Worm (Caenorhabditis elegans) whole organism, late embryonic: ENCODE results near the gene snrp-200.

Experiments used
- C08G9.2 ChIP-seq: sonication (generic microtip); optimal IDR thresholded peaks from 2 replicates; lab custom pipeline; 2016; ENCODE audit warnings: mild to moderate bottlenecking, missing genetic modification characterization, moderate library complexity, missing compliant biosample characterization
- C38D4.7 ChIP-seq: fragments of 200-800 bp; sonication (Bioruptor generic); optimal IDR thresholded peaks from 2 replicates; lab custom pipeline; 2018; ENCODE audit warnings: mild to moderate bottlenecking, missing genetic modification characterization, moderate library complexity, missing compliant biosample characterization
- K09A11.1 ChIP-seq: sonication (generic microtip); optimal IDR thresholded peaks from 2 replicates; lab custom pipeline; 2017; ENCODE audit warnings: antibody characterized with exemption, mild to moderate bottlenecking, missing genetic modification characterization, missing compliant biosample characterization; ENCODE audit not compliant: insufficient read depth
- T23F11.4 ChIP-seq: fragments of 200-800 bp; sonication (Bioruptor generic); optimal IDR thresholded peaks from 2 replicates; lab custom pipeline; 2018; ENCODE audit warnings: mild to moderate bottlenecking, missing genetic modification characterization, missing compliant biosample characterization
- ama-1 ChIP-seq: fragments of 150-350 bp; optimal IDR thresholded peaks from 2 replicates; lab custom pipeline; 2014
- ceh-14 ChIP-seq: sonication (generic microtip); optimal IDR thresholded peaks from 2 replicates; lab custom pipeline; 2016; ENCODE audit warnings: missing genotype, missing genetic modification characterization, missing compliant biosample characterization
- ceh-18 ChIP-seq: sonication (generic microtip); optimal IDR thresholded peaks from 2 replicates; lab custom pipeline; 2016; ENCODE audit warnings: missing genetic modification characterization, missing compliant biosample characterization
- ceh-19 ChIP-seq: fragments of 200-800 bp; sonication (Bioruptor generic); optimal IDR thresholded peaks from 2 replicates; lab custom pipeline; 2018; ENCODE audit warnings: mild to moderate bottlenecking, missing genetic modification characterization, missing compliant biosample characterization
- ceh-2 ChIP-seq: sonication (generic microtip); optimal IDR thresholded peaks from 2 replicates; lab custom pipeline; 2016; ENCODE audit warnings: missing genotype, missing genetic modification characterization, missing compliant biosample characterization
- ceh-22 ChIP-seq: sonication (generic microtip); optimal IDR thresholded peaks from 2 replicates; lab custom pipeline; 2017; ENCODE audit warnings: missing biosample characterization, missing genetic modification characterization
- ceh-30 ChIP-seq: fragments of 150-350 bp; optimal IDR thresholded peaks from 2 replicates; lab custom pipeline; 2014; ENCODE audit warnings: missing biosample characterization, missing genetic modification characterization
- ceh-31 ChIP-seq: sonication (generic microtip); optimal IDR thresholded peaks from 2 replicates; lab custom pipeline; 2016; ENCODE audit warnings: missing genetic modification characterization, missing compliant biosample characterization
- ceh-34 ChIP-seq: sonication (generic microtip); optimal IDR thresholded peaks from 2 replicates; lab custom pipeline; 2016; ENCODE audit warnings: mild to moderate bottlenecking, missing genetic modification characterization, missing compliant biosample characterization
- ceh-48 ChIP-seq: sonication (generic microtip); optimal IDR thresholded peaks from 2 replicates; lab custom pipeline; 2016; ENCODE audit warnings: missing genetic modification characterization, inconsistent platforms, missing compliant biosample characterization
- ceh-6 ChIP-seq: fragments of 200-800 bp; sonication (Bioruptor generic); optimal IDR thresholded peaks from 2 replicates; lab custom pipeline; 2018; ENCODE audit warnings: mild to moderate bottlenecking, missing genetic modification characterization, missing compliant biosample characterization
- ceh-9 ChIP-seq: sonication (generic microtip); optimal IDR thresholded peaks from 2 replicates; lab custom pipeline; 2016; ENCODE audit warnings: mild to moderate bottlenecking, missing genetic modification characterization, inconsistent platforms, missing compliant biosample characterization
- che-1 ChIP-seq: sonication (generic microtip); optimal IDR thresholded peaks from 2 replicates; lab custom pipeline; 2016; ENCODE audit warnings: mild to moderate bottlenecking, missing genetic modification characterization, missing compliant biosample characterization
- dmd-4 ChIP-seq: sonication (generic microtip); optimal IDR thresholded peaks from 2 replicates; lab custom pipeline; 2016; ENCODE audit warnings: borderline replicate concordance, missing genetic modification characterization, missing compliant biosample characterization
- dve-1 ChIP-seq: sonication (generic microtip); optimal IDR thresholded peaks from 2 replicates; lab custom pipeline; 2017; ENCODE audit warnings: antibody characterized with exemption, mild to moderate bottlenecking, missing genetic modification characterization, missing compliant biosample characterization
- elt-4 ChIP-seq: sonication (generic microtip); optimal IDR thresholded peaks from 2 replicates; lab custom pipeline; 2016; ENCODE audit warnings: missing genetic modification characterization, missing compliant biosample characterization
- ets-4 ChIP-seq: sonication (generic microtip); optimal IDR thresholded peaks from 2 replicates; lab custom pipeline; 2016; ENCODE audit warnings: missing genetic modification characterization, missing compliant biosample characterization
- eyg-1 ChIP-seq: sonication (generic microtip); optimal IDR thresholded peaks from 2 replicates; lab custom pipeline; 2016; ENCODE audit warnings: missing genotype, missing genetic modification characterization, missing compliant biosample characterization
- gmeb-2 ChIP-seq: sonication (generic microtip); optimal IDR thresholded peaks from 2 replicates; lab custom pipeline; 2016; ENCODE audit warnings: missing genetic modification characterization, inconsistent platforms, missing compliant biosample characterization
- hlh-15 ChIP-seq: sonication (generic microtip); optimal IDR thresholded peaks from 2 replicates; lab custom pipeline; 2016; ENCODE audit warnings: missing genetic modification characterization, missing compliant biosample characterization
- hlh-30 ChIP-seq: sonication (generic microtip); optimal IDR thresholded peaks from 2 replicates; lab custom pipeline; 2017; ENCODE audit warnings: antibody characterized with exemption, missing genetic modification characterization, missing compliant biosample characterization; ENCODE audit not compliant: insufficient read depth
- hlh-6 ChIP-seq: sonication (generic microtip); optimal IDR thresholded peaks from 2 replicates; lab custom pipeline; 2016; ENCODE audit warnings: missing genotype, missing genetic modification characterization, missing compliant biosample characterization
- lim-6 ChIP-seq: sonication (generic microtip); optimal IDR thresholded peaks from 2 replicates; lab custom pipeline; 2016; ENCODE audit warnings: missing genetic modification characterization, missing compliant biosample characterization
- madf-2 ChIP-seq: sonication (generic microtip); optimal IDR thresholded peaks from 2 replicates; lab custom pipeline; 2017; ENCODE audit warnings: missing genetic modification characterization, missing compliant biosample characterization
- nfya-1 ChIP-seq: sonication (generic microtip); optimal IDR thresholded peaks from 2 replicates; lab custom pipeline; 2017; ENCODE audit warnings: missing genetic modification characterization, mild to moderate bottlenecking, missing compliant biosample characterization, antibody characterized with exemption, moderate library complexity
- nhr-11 ChIP-seq: fragments of 150-350 bp; optimal IDR thresholded peaks from 2 replicates; lab custom pipeline; 2014; ENCODE audit warnings: missing biosample characterization, missing genetic modification characterization
- nhr-232 ChIP-seq: sonication (generic microtip); optimal IDR thresholded peaks from 2 replicates; lab custom pipeline; 2016; ENCODE audit warnings: missing genetic modification characterization, missing compliant biosample characterization
- pat-9 ChIP-seq: fragments of 200-800 bp; sonication (Bioruptor generic); optimal IDR thresholded peaks from 2 replicates; lab custom pipeline; 2018; ENCODE audit warnings: mild to moderate bottlenecking, missing genetic modification characterization, moderate library complexity, missing compliant biosample characterization
- pax-1 ChIP-seq: fragments of 150-350 bp; optimal IDR thresholded peaks from 2 replicates; lab custom pipeline; 2014; ENCODE audit warnings: missing biosample characterization, missing genetic modification characterization
- pha-4 ChIP-seq: fragments of 150-350 bp; optimal IDR thresholded peaks from 2 replicates; lab custom pipeline; 2018; ENCODE audit warnings: missing biosample characterization, missing genetic modification reagents, missing genetic modification characterization
- pros-1 ChIP-seq: fragments of 150-350 bp; optimal IDR thresholded peaks from 2 replicates; lab custom pipeline; 2014; ENCODE audit warnings: missing biosample characterization, missing genetic modification reagents, missing genetic modification characterization
- sdc-2 ChIP-seq: sonication (generic microtip); optimal IDR thresholded peaks from 2 replicates; lab custom pipeline; 2016; ENCODE audit warnings: missing genotype, missing genetic modification characterization, missing compliant biosample characterization
- sox-2 ChIP-seq: fragments of 200-800 bp; sonication (Bioruptor generic); IDR thresholded peaks from 2 replicates; pipeline ENCODE4 v1.3.6; 2022; ENCODE audit warnings: missing genetic modification reagents, missing genetic modification characterization, missing compliant biosample characterization
- sox-4 ChIP-seq: sonication (generic microtip); optimal IDR thresholded peaks from 2 replicates; lab custom pipeline; 2017; ENCODE audit warnings: mild to moderate bottlenecking, missing genetic modification characterization, inconsistent platforms, missing compliant biosample characterization
- syd-9 ChIP-seq: sonication (generic microtip); optimal IDR thresholded peaks from 2 replicates; lab custom pipeline; 2016; ENCODE audit warnings: mild to moderate bottlenecking, missing genetic modification characterization, moderate library complexity, missing compliant biosample characterization
- tbx-2 ChIP-seq: sonication (generic microtip); optimal IDR thresholded peaks from 2 replicates; lab custom pipeline; 2016; ENCODE audit warnings: missing genetic modification characterization, missing compliant biosample characterization
- tbx-7 ChIP-seq: sonication (generic microtip); optimal IDR thresholded peaks from 2 replicates; lab custom pipeline; 2016; ENCODE audit warnings: missing genotype, missing genetic modification characterization, missing compliant biosample characterization
- ttx-3 ChIP-seq: sonication (generic microtip); optimal IDR thresholded peaks from 2 replicates; lab custom pipeline; 2016; ENCODE audit warnings: missing genetic modification reagents, missing genetic modification characterization, missing compliant biosample characterization
- unc-3 ChIP-seq, 2 experiments: fragments of 200-800 bp in 1 of 2; sonication (Bioruptor generic) in 1 of 2; sonication (generic microtip) in 1 of 2; conservative IDR thresholded peaks in 1 of 2; optimal IDR thresholded peaks in 1 of 2; 2 replicates each; pipeline versions ENCODE4 v1.3.6 to Lab custom; 2016 to 2022; ENCODE audit warnings: missing compliant biosample characterization in 2 of 2, missing genetic modification characterization in 2 of 2, missing genetic modification reagents in 1 of 2
- unc-42 ChIP-seq: sonication (generic microtip); optimal IDR thresholded peaks from 2 replicates; lab custom pipeline; 2016; ENCODE audit warnings: missing genotype, missing genetic modification characterization, missing compliant biosample characterization
- unc-86 ChIP-seq: sonication (generic microtip); optimal IDR thresholded peaks from 2 replicates; lab custom pipeline; 2016; ENCODE audit warnings: missing genetic modification characterization, missing compliant biosample characterization
- ztf-16 ChIP-seq: sonication (generic microtip); optimal IDR thresholded peaks from 2 replicates; lab custom pipeline; 2017; ENCODE audit warnings: missing genetic modification characterization, missing compliant biosample characterization

Gene snrp-200

ce11 chrII:12677975-12678866 lies 58.5 kb downstream of the snrp-200 start (continued):
- peak; percentile 81 for TF ChIP-seq tbx-2 (tag; lab: Kevin White, UChicago)
- TF ChIP-seq ceh-34 (tag; lab: Kevin White, UChicago): no peak
- no peak for TF ChIP-seq pat-9 (tag; lab: Kevin White, UChicago)
- TF ChIP-seq gmeb-2 (tag; lab: Kevin White, UChicago): no peak
- TF ChIP-seq ztf-16 (tag; lab: Kevin White, UChicago): no peak
- TF ChIP-seq ets-4 (tag; lab: Kevin White, UChicago): peak; percentile 82
- TF ChIP-seq C08G9.2 (tag; lab: Kevin White, UChicago): peak; percentile 89
- no peak for TF ChIP-seq ttx-3
- peak; percentile 93 for TF ChIP-seq unc-42 (tag; lab: Kevin White, UChicago)
- no peak for TF ChIP-seq ceh-22 (tag; lab: Kevin White, UChicago)
- no peak for TF ChIP-seq sdc-2 (tag; lab: Kevin White, UChicago)
- peak; percentile 43 for TF ChIP-seq nfya-1 (tag; lab: Kevin White, UChicago)
- TF ChIP-seq unc-3 (GFP tag; conservative IDR thresholded peaks at IDR 0.05; lab: Robert Waterston, UW): no peak
- peak; percentile 18 for TF ChIP-seq unc-3 (tag; optimal IDR thresholded peaks at IDR 0.05; lab: Kevin White, UChicago)
- no peak for TF ChIP-seq sox-2
- no peak for TF ChIP-seq ceh-6 (GFP tag; lab: Kevin White, UChicago)
- peak; percentile 9 for TF ChIP-seq pax-1
- TF ChIP-seq ceh-18 (tag; lab: Kevin White, UChicago): no peak
- TF ChIP-seq eyg-1 (tag; lab: Kevin White, UChicago): no peak
- no peak for TF ChIP-seq ceh-9 (tag; lab: Kevin White, UChicago)
- peak; percentile 74 for TF ChIP-seq tbx-7
- peak; percentile 26 for TF ChIP-seq che-1
- TF ChIP-seq elt-4 (tag; lab: Kevin White, UChicago): no peak
- TF ChIP-seq hlh-6 (tag; lab: Kevin White, UChicago): peak; percentile 82
- TF ChIP-seq ceh-30 (tag; lab: Kevin White, UChicago): no peak
- no peak for TF ChIP-seq dve-1 (tag; lab: Kevin White, UChicago)
- no peak for TF ChIP-seq ceh-14 (tag; lab: Kevin White, UChicago)
- TF ChIP-seq ceh-2 (tag; lab: Kevin White, UChicago): peak; percentile 79
- TF ChIP-seq ceh-48 (tag; lab: Kevin White, UChicago): peak; percentile 12
- TF ChIP-seq ceh-19 (GFP tag; lab: Kevin White, UChicago): peak; percentile 38
- TF ChIP-seq nhr-232 (tag; lab: Kevin White, UChicago): no peak
- TF ChIP-seq dmd-4 (tag; lab: Kevin White, UChicago): no peak
- no peak for TF ChIP-seq sox-4
- no peak for TF ChIP-seq pha-4 (tag; lab: Kevin White, UChicago)
- peak; percentile 25 for TF ChIP-seq syd-9 (tag; lab: Kevin White, UChicago)
- TF ChIP-seq madf-2 (tag; lab: Kevin White, UChicago): no peak
- no peak for TF ChIP-seq hlh-30
- no peak for TF ChIP-seq lim-6
- TF ChIP-seq ama-1 (lab: Kevin White, UChicago): no peak
- peak; percentile 14 for TF ChIP-seq C38D4.7 (GFP tag; lab: Kevin White, UChicago)
- no peak for TF ChIP-seq pros-1 (tag; lab: Kevin White, UChicago)
- TF ChIP-seq T23F11.4 (GFP tag; lab: Kevin White, UChicago): peak; percentile 16
- TF ChIP-seq K09A11.1 (tag; lab: Kevin White, UChicago): no peak
- peak; percentile 28 for TF ChIP-seq hlh-15 (tag; lab: Kevin White, UChicago)
- no peak for TF ChIP-seq nhr-11 (tag; lab: Kevin White, UChicago)
- peak; percentile 91 for TF ChIP-seq ceh-31
- TF ChIP-seq unc-86 (tag; lab: Kevin White, UChicago): no peak
